Worm (Caenorhabditis elegans): ENCODE measurements around the gene aqp-11.

- no peak for TF ChIP-seq duxl-1 (tag; optimal IDR thresholded peaks at IDR 0.05; ENCODE audit: poor library complexity)
- TF ChIP-seq ama-1 (optimal IDR thresholded peaks at IDR 0.05): no peak
- TF ChIP-seq zag-1 (tag; optimal IDR thresholded peaks at IDR 0.05): no peak
- no peak for TF ChIP-seq gei-8 (GFP tag; optimal IDR thresholded peaks at IDR 0.05)
These were observed at the start of gene aqp-11 for ce11 chrIII:13672654-13673330.

Measured in whole organism, L4 larva.